Worm (Caenorhabditis elegans) whole organism, L1 larva: ENCODE measurements around the gene W02D7.8.

ENCODE experiments used
- F16B12.6 ChIP-seq: fragments of 150-350 bp; optimal IDR thresholded peaks from 2 replicates; lab custom pipeline; 2014; ENCODE audit warnings: missing biosample characterization, missing genetic modification characterization
- alr-1 ChIP-seq: fragments of 200-800 bp; sonication (Bioruptor generic); optimal IDR thresholded peaks from 2 replicates; lab custom pipeline; 2018; ENCODE audit warnings: borderline replicate concordance, mild to moderate bottlenecking, missing genetic modification characterization, missing compliant biosample characterization
- aly-2 ChIP-seq: fragments of 150-350 bp; optimal IDR thresholded peaks from 2 replicates; lab custom pipeline; 2014; ENCODE audit warnings: missing biosample characterization, missing genetic modification characterization
- ceh-8 ChIP-seq: fragments of 200-800 bp; sonication (Bioruptor generic); optimal IDR thresholded peaks from 2 replicates; lab custom pipeline; 2018; ENCODE audit warnings: mild to moderate bottlenecking, missing genetic modification characterization, moderate library complexity, missing compliant biosample characterization
- dsc-1 ChIP-seq: sonication (generic microtip); optimal IDR thresholded peaks from 2 replicates; lab custom pipeline; 2016; ENCODE audit warnings: mild to moderate bottlenecking, missing genetic modification characterization, missing compliant biosample characterization
- egl-13 ChIP-seq: sonication (generic microtip); optimal IDR thresholded peaks from 2 replicates; lab custom pipeline; 2016; ENCODE audit warnings: missing genotype, missing genetic modification reagents, missing genetic modification characterization, missing compliant biosample characterization
- egl-27 ChIP-seq, 2 experiments: fragments of 150-350 bp in 1 of 2; sonication (generic microtip); optimal IDR thresholded peaks; 3 replicates each; lab custom pipeline; 2017 to 2018; ENCODE audit warnings: missing biosample characterization in 2 of 2, missing genetic modification characterization in 2 of 2, missing genetic modification reagents in 2 of 2
- elt-3 ChIP-seq, 6 experiments: fragments of 150-350 bp in 1 of 6; sonication (generic microtip); optimal IDR thresholded peaks; 2 replicates each; lab custom pipeline; 2017 to 2018; ENCODE audit warnings: missing biosample characterization in 6 of 6, missing genetic modification characterization in 6 of 6, inconsistent platforms in 1 of 6
- ets-5 ChIP-seq: fragments of 200-800 bp; sonication (Bioruptor generic); IDR thresholded peaks from 2 replicates; pipeline ENCODE4 v1.3.6; 2022; ENCODE audit warnings: missing genetic modification characterization, missing compliant biosample characterization
- grh-1 ChIP-seq: fragments of 200-800 bp; sonication (Bioruptor generic); IDR thresholded peaks from 2 replicates; pipeline ENCODE4 v1.3.6; 2022; ENCODE audit warnings: missing genetic modification reagents, missing genetic modification characterization, missing compliant biosample characterization
- hlh-4 ChIP-seq: sonication (generic microtip); optimal IDR thresholded peaks from 2 replicates; lab custom pipeline; 2016; ENCODE audit warnings: mild to moderate bottlenecking, missing genetic modification characterization, missing compliant biosample characterization
- lin-14 ChIP-seq: fragments of 200-800 bp; sonication (Bioruptor generic); optimal IDR thresholded peaks from 2 replicates; lab custom pipeline; 2018; ENCODE audit warnings: mild to moderate bottlenecking, missing genetic modification characterization, moderate library complexity, missing compliant biosample characterization
- lir-3 ChIP-seq: sonication (generic microtip); optimal IDR thresholded peaks from 2 replicates; lab custom pipeline; 2016; ENCODE audit warnings: mild to moderate bottlenecking, missing genetic modification characterization, moderate library complexity, missing compliant biosample characterization; ENCODE audit not compliant: poor library complexity
- mef-2 ChIP-seq: fragments of 150-350 bp; optimal IDR thresholded peaks from 2 replicates; lab custom pipeline; 2014; ENCODE audit warnings: missing biosample characterization, missing genetic modification characterization
- mep-1 ChIP-seq: fragments of 150-350 bp; optimal IDR thresholded peaks from 2 replicates; lab custom pipeline; 2014; ENCODE audit warnings: missing biosample characterization, missing genetic modification characterization
- nhr-20 ChIP-seq: sonication (generic microtip); optimal IDR thresholded peaks from 2 replicates; lab custom pipeline; 2016; ENCODE audit warnings: mild to moderate bottlenecking, missing genetic modification characterization, missing compliant biosample characterization
- pag-3 ChIP-seq: sonication (generic microtip); optimal IDR thresholded peaks from 2 replicates; lab custom pipeline; 2017; ENCODE audit warnings: missing genetic modification characterization, mild to moderate bottlenecking, missing compliant biosample characterization, antibody characterized with exemption, borderline replicate concordance; ENCODE audit not compliant: insufficient read depth
- skn-1 ChIP-seq: fragments of 150-350 bp; optimal IDR thresholded peaks from 2 replicates; lab custom pipeline; 2014; ENCODE audit warnings: missing biosample characterization, missing genetic modification characterization
- sox-4 ChIP-seq: sonication (generic microtip); optimal IDR thresholded peaks from 2 replicates; lab custom pipeline; 2016; ENCODE audit warnings: missing genetic modification characterization, missing compliant biosample characterization
- unc-130 ChIP-seq: fragments of 150-350 bp; optimal IDR thresholded peaks from 2 replicates; lab custom pipeline; 2017; ENCODE audit warnings: missing biosample characterization, missing genetic modification characterization, inconsistent platforms
- unc-62 ChIP-seq: fragments of 150-350 bp; optimal IDR thresholded peaks from 2 replicates; lab custom pipeline; 2014; ENCODE audit warnings: missing biosample characterization, missing genetic modification reagents, missing genetic modification characterization
- xbp-1 ChIP-seq: sonication (generic microtip); optimal IDR thresholded peaks from 2 replicates; lab custom pipeline; 2016; ENCODE audit warnings: missing genetic modification characterization, missing compliant biosample characterization
- zag-1 ChIP-seq: fragments of 150-350 bp; optimal IDR thresholded peaks from 2 replicates; lab custom pipeline; 2014; ENCODE audit warnings: missing biosample characterization, missing genetic modification characterization

W02D7.8 gene

ce11 chrV:8263466-8263865 lies 42.8 kb downstream of the W02D7.8 start, which contains the start of gene C16D9.8:
Gene C16D9.8, minus strand, starts transcription at chrV:8263566.
- TF ChIP-seq egl-27 (tag; optimal IDR thresholded peaks at IDR 0.05; lab: Kevin White, UChicago) (no peak), dsc-1 (tag; lab: Kevin White, UChicago) (no peak), hlh-4 (tag; lab: Kevin White, UChicago) (peak; percentile 56)

DNA sequence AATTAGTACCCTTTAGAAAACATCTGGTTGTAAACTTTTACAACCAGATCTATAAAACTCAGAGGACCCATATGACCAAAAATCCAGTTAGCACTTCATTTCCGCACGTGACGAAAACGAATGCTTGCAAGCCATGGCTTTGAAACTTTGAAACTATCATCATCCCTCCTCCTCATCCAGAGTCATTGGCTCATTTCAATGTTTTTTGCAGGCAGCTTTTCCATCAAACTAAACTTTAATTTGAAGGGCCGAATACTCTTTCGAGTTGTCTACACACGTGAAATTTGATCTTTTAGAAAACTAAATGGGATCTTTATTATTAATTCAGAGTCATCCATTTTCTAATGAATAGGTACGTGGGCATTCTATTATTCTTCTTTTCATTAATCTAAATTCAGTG lies 44.1 kb downstream of the W02D7.8 start:
- TF ChIP-seq unc-130 (tag; lab: Kevin White, UChicago), result no peak
- TF ChIP-seq lin-14 (GFP tag; lab: Kevin White, UChicago), result peak; percentile 13

ce11 chrV:8259016-8259415 lies 47.2 kb downstream of the W02D7.8 start, which contains the start of gene C16D9.1:
Gene C16D9.1, plus strand, starts transcription at chrV:8259316.
- TF ChIP-seq zag-1 (tag; lab: Kevin White, UChicago) (no peak), lin-14 (GFP tag; lab: Kevin White, UChicago) (no peak), ets-5 (GFP tag; lab: Robert Waterston, UW) (no peak), lir-3 (tag; lab: Kevin White, UChicago) (no peak), nhr-20 (tag; lab: Kevin White, UChicago) (no peak), skn-1 (no peak), mep-1 (tag; lab: Kevin White, UChicago) (no peak), egl-13 (tag; lab: Kevin White, UChicago) (no peak), unc-130 (tag; lab: Kevin White, UChicago) (no peak), elt-3 (tag; optimal IDR thresholded peaks at IDR 0.05; lab: Kevin White, UChicago) (no peak), alr-1 (no peak), grh-1 (no peak), aly-2 (tag; lab: Kevin White, UChicago) (no peak), xbp-1 (tag; lab: Kevin White, UChicago) (no peak), unc-62 (GFP tag; lab: Kevin White, UChicago) (no peak), sox-4 (tag; lab: Kevin White, UChicago) (no peak), mef-2 (tag; lab: Kevin White, UChicago) (no peak), ceh-8 (GFP tag; lab: Kevin White, UChicago) (no peak), F16B12.6 (no peak), pag-3 (no peak)
